Worm (Caenorhabditis elegans) whole organism, mixed stage, embryonic: ENCODE measurements around the gene K09C4.5.

ENCODE experiments used
- bed-3 ChIP-seq: fragments of 200-800 bp; sonication (Bioruptor generic); optimal IDR thresholded peaks from 3 replicates; lab custom pipeline; 2018; ENCODE audit warnings: mild to moderate bottlenecking, missing genetic modification characterization, moderate library complexity, missing compliant biosample characterization
- blmp-1 ChIP-seq: fragments of 150-350 bp; optimal IDR thresholded peaks from 2 replicates; lab custom pipeline; 2014; ENCODE audit warnings: missing biosample characterization, missing genetic modification characterization
- ceh-39 ChIP-seq: fragments of 150-350 bp; optimal IDR thresholded peaks from 2 replicates; lab custom pipeline; 2014; ENCODE audit warnings: missing biosample characterization, missing genetic modification characterization
- ceh-83 ChIP-seq: fragments of 200-800 bp; sonication (Bioruptor generic); optimal IDR thresholded peaks from 2 replicates; lab custom pipeline; 2018; ENCODE audit warnings: mild to moderate bottlenecking, missing genetic modification characterization, missing compliant biosample characterization
- ces-1 ChIP-seq: fragments of 150-350 bp; optimal IDR thresholded peaks from 2 replicates; lab custom pipeline; 2014; ENCODE audit warnings: missing biosample characterization, missing genetic modification reagents, missing genetic modification characterization
- cnd-1 ChIP-seq: fragments of 200-800 bp; sonication (Bioruptor generic); optimal IDR thresholded peaks from 2 replicates; lab custom pipeline; 2018; ENCODE audit warnings: mild to moderate bottlenecking, missing genetic modification characterization, missing compliant biosample characterization
- elt-1 ChIP-seq: sonication (generic microtip); optimal IDR thresholded peaks from 2 replicates; lab custom pipeline; 2017; ENCODE audit warnings: missing genetic modification characterization, mild to moderate bottlenecking, missing compliant biosample characterization, antibody characterized with exemption, moderate library complexity, borderline replicate concordance; ENCODE audit not compliant: insufficient read depth
- elt-3 ChIP-seq: fragments of 150-350 bp; optimal IDR thresholded peaks from 2 replicates; lab custom pipeline; 2014; ENCODE audit warnings: missing biosample characterization, missing genetic modification characterization
- flh-1 ChIP-seq: fragments of 200-800 bp; sonication (Bioruptor generic); optimal IDR thresholded peaks from 2 replicates; lab custom pipeline; 2018; ENCODE audit warnings: mild to moderate bottlenecking, missing genetic modification characterization, moderate library complexity, missing compliant biosample characterization
- ham-2 ChIP-seq: fragments of 200-800 bp; sonication (Bioruptor generic); optimal IDR thresholded peaks from 2 replicates; lab custom pipeline; 2018; ENCODE audit warnings: mild to moderate bottlenecking, missing genetic modification characterization, missing compliant biosample characterization
- hlh-1 ChIP-seq: fragments of 150-350 bp; optimal IDR thresholded peaks from 2 replicates; lab custom pipeline; 2014; ENCODE audit warnings: missing biosample characterization, missing genetic modification reagents, missing genetic modification characterization
- lin-13 ChIP-seq: fragments of 150-350 bp; optimal IDR thresholded peaks from 2 replicates; lab custom pipeline; 2014; ENCODE audit warnings: missing biosample characterization, missing genetic modification characterization
- lin-32 ChIP-seq: fragments of 200-800 bp; sonication (Bioruptor generic); optimal IDR thresholded peaks from 2 replicates; lab custom pipeline; 2018; ENCODE audit warnings: mild to moderate bottlenecking, missing genetic modification characterization, missing compliant biosample characterization
- lsy-2 ChIP-seq: fragments of 150-350 bp; optimal IDR thresholded peaks from 2 replicates; lab custom pipeline; 2014; ENCODE audit warnings: missing biosample characterization, missing genetic modification characterization
- mab-5 ChIP-seq: fragments of 150-350 bp; optimal IDR thresholded peaks from 2 replicates; lab custom pipeline; 2014; ENCODE audit warnings: missing biosample characterization, missing genetic modification characterization
- mep-1 ChIP-seq: fragments of 150-350 bp; optimal IDR thresholded peaks from 2 replicates; lab custom pipeline; 2017; ENCODE audit warnings: missing biosample characterization, missing genetic modification reagents, missing genetic modification characterization, inconsistent platforms
- nhr-12 ChIP-seq: fragments of 150-350 bp; optimal IDR thresholded peaks from 2 replicates; lab custom pipeline; 2014; ENCODE audit warnings: missing biosample characterization, missing genetic modification characterization
- nhr-237 ChIP-seq: fragments of 150-350 bp; optimal IDR thresholded peaks from 2 replicates; lab custom pipeline; 2014; ENCODE audit warnings: missing biosample characterization, missing genetic modification characterization
- nhr-28 ChIP-seq: fragments of 150-350 bp; optimal IDR thresholded peaks from 2 replicates; lab custom pipeline; 2014; ENCODE audit warnings: missing biosample characterization, missing genetic modification characterization
- nhr-76 ChIP-seq: sonication (generic microtip); optimal IDR thresholded peaks from 2 replicates; lab custom pipeline; 2017; ENCODE audit warnings: missing biosample characterization, missing genetic modification characterization
- pha-4 ChIP-seq: fragments of 150-350 bp; optimal IDR thresholded peaks from 2 replicates; lab custom pipeline; 2018; ENCODE audit warnings: missing biosample characterization, missing genetic modification reagents, missing genetic modification characterization
- sem-2 ChIP-seq: fragments of 200-800 bp; sonication (Bioruptor generic); optimal IDR thresholded peaks from 2 replicates; lab custom pipeline; 2018; ENCODE audit warnings: mild to moderate bottlenecking, missing genetic modification characterization, missing compliant biosample characterization
- snpc-4 ChIP-seq: fragments of 150-350 bp; optimal IDR thresholded peaks from 2 replicates; lab custom pipeline; 2014; ENCODE audit warnings: missing biosample characterization, missing genetic modification characterization
- tbx-8 ChIP-seq: fragments of 200-800 bp; sonication (Bioruptor generic); optimal IDR thresholded peaks from 2 replicates; lab custom pipeline; 2018; ENCODE audit warnings: mild to moderate bottlenecking, missing genetic modification characterization, moderate library complexity, missing compliant biosample characterization
- unc-120 ChIP-seq: sonication (generic microtip); optimal IDR thresholded peaks from 2 replicates; lab custom pipeline; 2017; ENCODE audit warnings: missing genetic modification characterization, missing compliant biosample characterization; ENCODE audit not compliant: poor library complexity, severe bottlenecking
- unc-39 ChIP-seq: fragments of 150-350 bp; optimal IDR thresholded peaks from 2 replicates; lab custom pipeline; 2014; ENCODE audit warnings: missing biosample characterization, missing genetic modification characterization
- unc-62 ChIP-seq: fragments of 150-350 bp; optimal IDR thresholded peaks from 2 replicates; lab custom pipeline; 2014; ENCODE audit warnings: missing biosample characterization, missing genetic modification reagents, missing genetic modification characterization
- zip-8 ChIP-seq: fragments of 150-350 bp; optimal IDR thresholded peaks from 2 replicates; lab custom pipeline; 2014; ENCODE audit warnings: missing biosample characterization, missing genetic modification characterization
- ztf-11 ChIP-seq: fragments of 150-350 bp; optimal IDR thresholded peaks from 2 replicates; lab custom pipeline; 2014; ENCODE audit warnings: missing biosample characterization, missing genetic modification characterization

K09C4.5 gene

DNA sequence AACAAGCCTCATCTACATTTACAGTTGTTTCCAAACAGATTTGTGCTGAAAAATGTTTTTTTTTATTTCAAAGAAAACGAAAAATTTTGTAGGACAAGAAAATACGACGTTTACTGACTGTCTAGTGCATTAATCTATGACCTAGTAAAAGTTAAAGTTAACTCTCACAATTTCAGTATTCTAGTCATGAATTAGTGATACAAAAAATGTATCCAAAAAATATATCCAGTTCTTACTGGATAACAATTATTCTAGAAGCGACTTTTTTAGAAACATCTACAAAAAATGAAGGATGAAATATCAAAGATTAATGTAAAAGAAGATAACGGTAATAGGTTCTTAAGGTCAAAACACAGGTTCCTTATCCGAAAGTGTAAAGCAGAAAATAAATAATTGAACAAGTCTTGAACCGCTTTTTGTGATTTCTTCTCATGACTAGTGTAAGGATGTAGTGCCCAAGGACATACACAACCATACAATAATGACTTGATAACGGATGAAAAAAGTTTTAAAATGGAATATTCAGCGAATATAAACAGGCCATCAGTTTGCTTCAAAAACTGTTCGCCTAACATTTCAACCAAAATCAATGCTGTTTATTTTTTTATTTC, 31.8 kb upstream of the K09C4.5 start, which contains the start of gene pqn-37:
pqn-37 (minus strand) TSS at position 51 of the 611 bp plus-strand sequence.
- TF ChIP-seq unc-120 (tag; lab: Kevin White, UChicago) (no peak), nhr-12 (tag; lab: Kevin White, UChicago) (no peak), zip-8 (tag; lab: Kevin White, UChicago) (no peak), elt-3 (tag; lab: Kevin White, UChicago) (no peak), nhr-76 (tag; lab: Kevin White, UChicago) (no peak)

ce11 chrX:3252500-3252899, 29.9 kb upstream of the K09C4.5 start, which contains the start of gene tba-9:
tba-9 (plus strand) TSS chrX:3252800.
- TF ChIP-seq lsy-2 (tag; lab: Kevin White, UChicago): no peak
- TF ChIP-seq cnd-1 (tag; lab: Kevin White, UChicago): no peak
- TF ChIP-seq lin-32: no peak
- no peak for TF ChIP-seq ztf-11 (tag; lab: Kevin White, UChicago)
- no peak for TF ChIP-seq nhr-28 (tag; lab: Kevin White, UChicago)
- no peak for TF ChIP-seq unc-62 (GFP tag; lab: Kevin White, UChicago)
- TF ChIP-seq lin-13 (tag; lab: Kevin White, UChicago): no peak
- TF ChIP-seq snpc-4 (tag; lab: Kevin White, UChicago): no peak
- TF ChIP-seq hlh-1 (tag; lab: Kevin White, UChicago): no peak
- TF ChIP-seq tbx-8: no peak
- no peak for TF ChIP-seq sem-2 (GFP tag; lab: Kevin White, UChicago)
- TF ChIP-seq pha-4 (tag; lab: Kevin White, UChicago): no peak
- no peak for TF ChIP-seq ces-1 (GFP tag; lab: Kevin White, UChicago)
- TF ChIP-seq ceh-83 (GFP tag; lab: Kevin White, UChicago): no peak
- no peak for TF ChIP-seq mab-5 (tag; lab: Kevin White, UChicago)

- TF ChIP-seq unc-62 (GFP tag; lab: Kevin White, UChicago): no peak
- TF ChIP-seq sem-2 (GFP tag; lab: Kevin White, UChicago): no peak
- no peak for TF ChIP-seq ceh-39 (tag; lab: Kevin White, UChicago)
- no peak for TF ChIP-seq unc-39 (tag; lab: Kevin White, UChicago)
- no peak for TF ChIP-seq elt-1 (tag; lab: Kevin White, UChicago)
- no peak for TF ChIP-seq ceh-83 (GFP tag; lab: Kevin White, UChicago)
- TF ChIP-seq hlh-1 (tag; lab: Kevin White, UChicago): no peak
- no peak for TF ChIP-seq flh-1 (GFP tag; lab: Kevin White, UChicago)
- no peak for TF ChIP-seq nhr-237
Observed at ce11 chrX:3256784-3257493, 25.5 kb upstream of the K09C4.5 start, which contains the start of gene lbp-3. lbp-3 (plus strand) TSS chrX:3257372.

- peak; percentile 47 for TF ChIP-seq nhr-12 (tag; lab: Kevin White, UChicago)
- TF ChIP-seq ham-2 (GFP tag; lab: Kevin White, UChicago): peak; percentile 6
- TF ChIP-seq hlh-1 (tag; lab: Kevin White, UChicago): peak; percentile 13
- no peak for TF ChIP-seq lin-13 (tag; lab: Kevin White, UChicago)
- no peak for TF ChIP-seq ztf-11 (tag; lab: Kevin White, UChicago)
- TF ChIP-seq nhr-76 (tag; lab: Kevin White, UChicago): no peak
Observed at ce11 chrX:3258842-3259241, 23.6 kb upstream of the K09C4.5 start, which contains the start of gene lbp-1. lbp-1 (plus strand) TSS chrX:3259142.

- TF ChIP-seq ces-1 (GFP tag; lab: Kevin White, UChicago): no peak
- no peak for TF ChIP-seq unc-62 (GFP tag; lab: Kevin White, UChicago)
- no peak for TF ChIP-seq elt-3 (tag; lab: Kevin White, UChicago)
- TF ChIP-seq unc-120 (tag; lab: Kevin White, UChicago): no peak
- no peak for TF ChIP-seq lin-32
- TF ChIP-seq tbx-8: no peak
- TF ChIP-seq ceh-83 (GFP tag; lab: Kevin White, UChicago): no peak
- TF ChIP-seq nhr-28 (tag; lab: Kevin White, UChicago): no peak
- no peak for TF ChIP-seq nhr-12 (tag; lab: Kevin White, UChicago)
- no peak for TF ChIP-seq bed-3
- no peak for TF ChIP-seq zip-8 (tag; lab: Kevin White, UChicago)
- no peak for TF ChIP-seq hlh-1 (tag; lab: Kevin White, UChicago)
- no peak for TF ChIP-seq unc-39 (tag; lab: Kevin White, UChicago)
- TF ChIP-seq nhr-76 (tag; lab: Kevin White, UChicago): no peak
- TF ChIP-seq blmp-1 (tag; lab: Kevin White, UChicago): no peak
- TF ChIP-seq mep-1 (tag; lab: Kevin White, UChicago): no peak
- TF ChIP-seq snpc-4 (tag; lab: Kevin White, UChicago): no peak
- no peak for TF ChIP-seq mab-5 (tag; lab: Kevin White, UChicago)
- TF ChIP-seq sem-2 (GFP tag; lab: Kevin White, UChicago): no peak
Observed at ce11 chrX:3260509-3260908, 21.9 kb upstream of the K09C4.5 start, which contains the start of gene lbp-2. lbp-2 (plus strand) TSS chrX:3260610.
